Worm (Caenorhabditis elegans): ENCODE measurements around the gene R12B2.7.

R12B2.7 gene

DNA sequence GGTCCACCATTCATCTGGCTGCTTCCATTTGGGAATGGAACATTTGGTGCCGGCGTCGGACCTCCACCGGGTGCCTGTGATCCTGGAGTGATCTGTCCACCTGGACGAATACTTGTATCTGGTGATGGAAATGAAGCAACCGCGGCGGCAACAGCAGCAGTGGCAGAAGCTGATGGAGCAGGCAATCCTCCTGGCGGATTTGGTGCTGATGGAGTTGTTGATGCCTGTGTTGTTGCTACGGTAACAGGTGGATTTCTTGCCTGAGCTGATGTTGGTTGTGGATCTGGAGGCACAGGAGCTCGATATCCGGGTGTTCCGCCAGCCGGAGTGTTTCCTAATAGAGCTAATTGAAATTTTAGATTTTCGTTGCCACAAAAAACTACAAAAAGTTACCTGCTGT lies 17.6 kb downstream of the R12B2.7 start:
- no peak for TF ChIP-seq duxl-1 (tag; optimal IDR thresholded peaks at IDR 0.05; ENCODE audit: poor library complexity)
- TF ChIP-seq dmd-6 (GFP tag; IDR thresholded peaks at IDR 0.05), result no peak
- peak in 1 of 2 experiments; percentile 79 for TF ChIP-seq unc-62 (GFP tag; optimal IDR thresholded peaks at IDR 0.05 in 1 of 2)
- no peak for TF ChIP-seq unc-62 (tag; optimal IDR thresholded peaks at IDR 0.05)
- no peak for TF ChIP-seq nhr-6 (tag; optimal IDR thresholded peaks at IDR 0.05)
- TF ChIP-seq tag-97 (GFP tag; IDR thresholded peaks at IDR 0.05), result no peak
- TF ChIP-seq pqm-1 (tag; optimal IDR thresholded peaks at IDR 0.05), result no peak
- TF ChIP-seq egl-43 (GFP tag; IDR thresholded peaks at IDR 0.05), result peak; percentile 52; the same call in 1 of the 2 replicates
- TF ChIP-seq zip-11 (GFP tag; IDR thresholded peaks at IDR 0.05), result 0 out of 2 replicates have a peak, but pooled peaks have one; percentile 30
- TF ChIP-seq lin-38 (GFP tag; IDR thresholded peaks at IDR 0.05), result no peak
- no peak for TF ChIP-seq saeg-2 (GFP tag; IDR thresholded peaks at IDR 0.05)
- TF ChIP-seq snpc-1.2 (GFP tag; IDR thresholded peaks at IDR 0.05), result no peak
- TF ChIP-seq lin-13 (GFP tag; optimal IDR thresholded peaks at IDR 0.05), result no peak
- no peak for TF ChIP-seq ces-1 (GFP tag; optimal IDR thresholded peaks at IDR 0.05)
- TF ChIP-seq set-16 (GFP tag; IDR thresholded peaks at IDR 0.05), result peak; percentile 71
- TF ChIP-seq aha-1 (tag), result peak; percentile 85
- TF ChIP-seq fos-1 (tag; optimal IDR thresholded peaks at IDR 0.05), result no peak
- TF ChIP-seq dmd-8 (GFP tag; IDR thresholded peaks at IDR 0.05), result 0 out of 2 replicates have a peak, but pooled peaks have one; percentile 21

DNA sequence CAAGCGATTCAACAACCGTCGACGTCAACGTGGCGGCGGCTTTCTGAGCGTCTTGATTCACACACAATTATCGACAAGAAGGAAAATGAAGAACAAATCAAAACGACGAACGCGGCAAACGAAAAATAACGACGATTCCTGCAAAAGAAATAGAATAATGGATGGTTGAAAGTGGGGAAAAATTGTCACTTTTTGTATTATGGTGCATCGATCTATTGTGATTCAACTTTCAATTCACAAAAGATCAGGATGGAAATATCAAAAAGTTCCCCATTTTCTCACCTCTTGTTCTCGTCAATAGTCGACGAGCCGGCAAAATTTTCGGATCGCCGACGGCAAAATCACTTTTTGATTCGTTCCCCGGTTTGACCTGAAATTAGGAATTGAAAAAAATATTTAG lies 18.5 kb downstream of the R12B2.7 start, which contains the start of the genes R12B2.13 and mdt-15:
Gene R12B2.13 (minus strand): TSS at position 101 of the 400 bp plus-strand sequence.
Gene mdt-15 (minus strand): TSS at position 376 of the 400 bp plus-strand sequence.
- no peak for TF ChIP-seq php-3 (GFP tag; IDR thresholded peaks at IDR 0.05)

DNA sequence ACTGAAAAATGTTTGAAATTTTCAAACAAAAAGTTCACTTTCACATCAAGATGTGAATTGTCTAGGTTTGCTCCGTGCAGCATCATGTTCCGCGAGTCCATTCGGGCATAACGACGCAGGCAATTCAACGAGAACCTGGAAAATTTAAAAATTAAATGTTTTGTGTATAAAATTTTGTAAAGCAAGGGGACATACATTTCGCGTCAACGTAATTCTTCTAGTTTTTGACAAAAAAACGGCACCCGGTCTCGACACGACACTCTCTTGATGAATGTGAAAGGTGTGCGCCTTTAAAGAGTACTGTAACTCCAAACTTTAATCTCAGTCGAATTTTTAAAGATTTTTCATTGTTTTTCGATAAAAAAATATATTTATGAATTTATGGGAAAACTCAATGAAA lies 19.2 kb downstream of the R12B2.7 start, which contains the start of gene R12B2.6:
Gene R12B2.6 (minus strand): TSS at position 101 of the 400 bp plus-strand sequence.
- TF ChIP-seq T20F7.1 (GFP tag; optimal IDR thresholded peaks at IDR 0.05), result no peak

DNA sequence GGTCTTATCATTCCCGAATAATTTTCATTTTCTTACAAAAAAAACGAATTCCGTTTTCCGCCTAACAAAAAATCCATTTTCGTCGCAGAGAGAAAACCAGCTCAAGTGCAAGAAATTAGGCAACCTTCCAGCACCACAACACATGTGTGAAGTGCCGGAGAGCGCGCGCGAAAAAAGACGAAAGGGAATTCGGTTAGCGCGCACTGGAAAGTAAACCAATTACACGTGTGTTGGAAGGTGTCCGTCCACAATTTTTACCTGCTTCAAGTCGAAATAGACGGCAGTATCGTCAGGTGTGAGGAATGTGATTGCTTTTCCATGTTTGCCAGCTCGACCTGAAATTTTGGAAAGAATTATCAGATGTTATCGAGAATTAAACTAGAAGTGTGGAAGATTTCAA lies 19.8 kb downstream of the R12B2.7 start:
- TF ChIP-seq vab-7 (GFP tag; IDR thresholded peaks at IDR 0.05), result 0 out of 2 replicates have a peak, but pooled peaks have one; percentile 15
- TF ChIP-seq ama-1 (optimal IDR thresholded peaks at IDR 0.05), result peak; percentile 26
- TF ChIP-seq aha-1 (tag), result peak; percentile 80
- no peak for TF ChIP-seq spr-1 (tag; optimal IDR thresholded peaks at IDR 0.05)
- peak; percentile 39 for TF ChIP-seq ces-1 (GFP tag; optimal IDR thresholded peaks at IDR 0.05)
- no peak for TF ChIP-seq nhr-42 (GFP tag; IDR thresholded peaks at IDR 0.05)
- TF ChIP-seq F44E2.7 (GFP tag; IDR thresholded peaks at IDR 0.05), result no peak

DNA sequence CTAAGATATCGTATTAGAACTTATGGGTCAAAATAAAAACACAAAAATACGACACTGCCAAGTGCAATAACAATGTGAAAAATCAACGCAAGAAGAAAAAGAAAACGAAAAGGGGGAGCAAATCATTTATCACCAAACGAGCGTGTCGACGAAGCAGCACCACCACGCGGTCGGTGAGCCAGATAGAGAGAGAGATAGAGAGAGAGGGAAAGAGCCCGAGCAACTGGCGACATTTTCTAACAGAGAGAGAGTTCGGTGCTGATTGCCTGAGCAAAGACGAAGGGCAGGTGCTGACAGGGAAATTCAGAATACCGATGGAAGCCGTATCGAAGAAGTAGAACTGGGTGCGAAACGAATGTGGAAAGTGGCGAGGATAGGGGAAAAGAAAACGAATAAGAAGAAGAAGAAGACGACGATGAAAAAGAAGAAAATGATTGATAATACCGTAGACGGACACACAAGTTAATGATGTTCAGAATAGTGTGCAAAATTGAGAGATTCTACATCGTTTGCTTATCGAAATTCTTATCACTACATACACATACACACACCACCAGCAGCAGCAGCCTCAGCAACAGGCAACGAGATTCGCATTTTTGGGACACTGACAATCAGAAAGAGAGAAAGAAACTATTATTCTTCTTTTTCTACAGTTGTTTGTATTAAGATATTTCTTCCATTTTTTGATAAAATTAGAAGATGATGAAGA lies 20.5 kb downstream of the R12B2.7 start:
- TF ChIP-seq spr-1 (tag; optimal IDR thresholded peaks at IDR 0.05) (no peak), ZK337.2 (GFP tag; IDR thresholded peaks at IDR 0.05) (no peak), aly-2 (tag; optimal IDR thresholded peaks at IDR 0.05) (no peak), aha-1 (tag) (peak; percentile 68), dpl-1 (GFP tag; optimal IDR thresholded peaks at IDR 0.05) (peak; percentile 8), hmg-1.1 (GFP tag; IDR thresholded peaks at IDR 0.05) (no peak), nhr-41 (GFP tag; IDR thresholded peaks at IDR 0.05) (no peak), skn-1 (tag; optimal IDR thresholded peaks at IDR 0.05) (no peak), nhr-25 (tag; optimal IDR thresholded peaks at IDR 0.05; ENCODE audit: borderline replicate concordance, insufficient read depth) (no peak), lim-7 (GFP tag; IDR thresholded peaks at IDR 0.05) (no peak), lin-15B (tag; optimal IDR thresholded peaks at IDR 0.05) (no peak), daf-8 (GFP tag; IDR thresholded peaks at IDR 0.05) (no peak), dmd-9 (GFP tag; IDR thresholded peaks at IDR 0.05) (no peak), sdz-12 (GFP tag; optimal IDR thresholded peaks at IDR 0.05) (no peak), fos-1 (tag; optimal IDR thresholded peaks at IDR 0.05) (no peak), dmd-6 (GFP tag; IDR thresholded peaks at IDR 0.05) (peak; percentile 71), madf-5 (GFP tag; IDR thresholded peaks at IDR 0.05) (no peak), daf-19 (GFP tag; conservative IDR thresholded peaks at IDR 0.05) (no peak), tra-1 (GFP tag; IDR thresholded peaks at IDR 0.05) (peak; percentile 41; the same call in 1 of the 2 replicates), lin-39 (tag; optimal IDR thresholded peaks at IDR 0.05) (no peak), snpc-4 (tag; optimal IDR thresholded peaks at IDR 0.05) (no peak), F49E8.2 (tag; optimal IDR thresholded peaks at IDR 0.05; ENCODE audit: borderline replicate concordance) (no peak), mes-2 (tag; optimal IDR thresholded peaks at IDR 0.05; ENCODE audit: poor library complexity, severe bottlenecking) (peak; percentile 66)

Measured in whole organism, L4 larva.